Fruit fly (Drosophila melanogaster) whole organism, embryonic: ENCODE measurements around the gene Sytbeta.
A peak's percentile ranks its signal among the peaks of the same experiment; 100 is the strongest.

Experiments
- Awh ChIP-seq: fragments of 200-800 bp; sonication (Bioruptor generic); IDR thresholded peaks from 2 replicates; pipeline ENCODE4, ENCODE4 v1.3.6; 2022; ENCODE audit warnings: missing biosample characterization, missing genetic modification characterization
- CG10267 ChIP-seq: fragments of 200-800 bp; sonication (Bioruptor generic); optimal IDR thresholded peaks from 2 replicates; lab custom pipeline; 2018; ENCODE audit warnings: missing biosample characterization, mild to moderate bottlenecking, missing genetic modification characterization, moderate library complexity
- CG12104 ChIP-seq: fragments of 200-800 bp; sonication (Bioruptor generic); optimal IDR thresholded peaks from 3 replicates; lab custom pipeline; 2016; ENCODE audit warnings: missing biosample characterization, missing genetic modification characterization
- CG14667 ChIP-seq: fragments of 200-800 bp; sonication (Bioruptor generic); IDR thresholded peaks from 2 replicates; pipeline ENCODE4 v1.3.6; 2022; ENCODE audit warnings: missing biosample characterization, missing genetic modification characterization
- CG15269 ChIP-seq: fragments of 200-800 bp; sonication (Bioruptor generic); optimal IDR thresholded peaks from 2 replicates; lab custom pipeline; 2018; ENCODE audit warnings: missing biosample characterization, mild to moderate bottlenecking, missing genetic modification characterization, moderate library complexity
- CG1529 ChIP-seq: fragments of 200-800 bp; sonication (Bioruptor generic); optimal IDR thresholded peaks from 3 replicates; lab custom pipeline; 2018; ENCODE audit warnings: missing biosample characterization, missing genetic modification characterization
- CG15514 ChIP-seq: fragments of 200-800 bp; sonication (Bioruptor generic); optimal IDR thresholded peaks from 3 replicates; lab custom pipeline; 2017; ENCODE audit warnings: missing biosample characterization, missing genetic modification characterization, mild to moderate bottlenecking, moderate library complexity, missing genetic modification reagents
- CG1647 ChIP-seq: fragments of 200-800 bp; sonication (Bioruptor generic); optimal IDR thresholded peaks from 3 replicates; lab custom pipeline; 2016; ENCODE audit warnings: missing biosample characterization, missing genetic modification characterization
- CG18476 ChIP-seq: fragments of 200-800 bp; sonication (Bioruptor generic); optimal IDR thresholded peaks from 2 replicates; lab custom pipeline; 2016; ENCODE audit warnings: missing biosample characterization, mild to moderate bottlenecking, missing genetic modification characterization
- CG31224 ChIP-seq: fragments of 200-800 bp; sonication (Bioruptor generic); IDR thresholded peaks from 2 replicates; pipeline ENCODE4 v1.3.6; 2022; ENCODE audit warnings: missing biosample characterization, missing genetic modification characterization
- CG32532 ChIP-seq: fragments of 200-800 bp; sonication (Bioruptor generic); IDR thresholded peaks from 2 replicates; pipeline ENCODE4 v1.3.6; 2022; ENCODE audit warnings: missing biosample characterization, missing genetic modification characterization
- CG32767 ChIP-seq: fragments of 200-800 bp; sonication (Bioruptor generic); IDR thresholded peaks from 2 replicates; pipeline ENCODE4 v1.3.6; 2022; ENCODE audit warnings: missing biosample characterization, missing genetic modification characterization
- CG4282 ChIP-seq: fragments of 200-800 bp; sonication (Bioruptor generic); optimal IDR thresholded peaks from 2 replicates; lab custom pipeline; 2016; ENCODE audit warnings: missing biosample characterization, missing genetic modification characterization
- CG6272 ChIP-seq: fragments of 200-800 bp; sonication (Bioruptor generic); IDR thresholded peaks from 2 replicates; pipeline ENCODE4 v1.3.6; 2022; ENCODE audit warnings: missing biosample characterization, missing genetic modification characterization
- CG7839 ChIP-seq: fragments of 200-800 bp; sonication (Bioruptor generic); optimal IDR thresholded peaks from 3 replicates; lab custom pipeline; 2018; ENCODE audit warnings: missing biosample characterization, mild to moderate bottlenecking, missing genetic modification characterization, moderate library complexity
- CG9727 ChIP-seq: fragments of 200-800 bp; sonication (Bioruptor generic); optimal IDR thresholded peaks from 3 replicates; lab custom pipeline; 2017; ENCODE audit warnings: missing biosample characterization, mild to moderate bottlenecking, missing genetic modification characterization
- CG9932 ChIP-seq: fragments of 200-800 bp; sonication (Bioruptor generic); IDR thresholded peaks from 2 replicates; pipeline ENCODE4 v1.3.6; 2022; ENCODE audit warnings: missing biosample characterization, missing genetic modification characterization
- Chrac-16 ChIP-seq: fragments of 200-800 bp; sonication (Bioruptor generic); optimal IDR thresholded peaks from 3 replicates; lab custom pipeline; 2016; ENCODE audit warnings: missing biosample characterization, missing genetic modification characterization
- Dfd ChIP-seq, 2 experiments: fragments of >200 bp; optimal IDR thresholded peaks; 2 replicates each; lab custom pipeline; 2017; ENCODE audit warnings: missing biosample characterization in 2 of 2, missing genetic modification characterization in 2 of 2
- Doc3 ChIP-seq: fragments of 200-800 bp; sonication (Bioruptor generic); IDR thresholded peaks from 3 replicates; pipeline ENCODE4 v1.3.6; 2022; ENCODE audit warnings: missing biosample characterization, missing genetic modification characterization; ENCODE audit not compliant: partially characterized antibody
- Dref ChIP-seq: fragments of 200-800 bp; sonication (Bioruptor generic); IDR thresholded peaks from 2 replicates; pipeline ENCODE4 v1.3.6; 2022; ENCODE audit warnings: missing biosample characterization, missing genetic modification characterization
- E2f2 ChIP-seq: fragments of 200-800 bp; sonication (Bioruptor generic); IDR thresholded peaks from 2 replicates; pipeline ENCODE4 v1.3.6; 2022; ENCODE audit warnings: missing biosample characterization, missing genetic modification characterization
- Ets65A ChIP-seq: fragments of 200-800 bp; sonication (Bioruptor generic); peaks from one replicate; lab custom pipeline; 2016; ENCODE audit warnings: missing biosample characterization, missing genetic modification characterization
- Hr78 ChIP-seq, 2 experiments: fragments of 200-800 bp in 1 of 2; fragments of >200 bp in 1 of 2; sonication (Bioruptor generic) in 1 of 2; optimal IDR thresholded peaks; 2 replicates each; lab custom pipeline; 2017 to 2019; ENCODE audit warnings: missing biosample characterization in 2 of 2, missing genetic modification characterization in 2 of 2, mild to moderate bottlenecking in 1 of 2, moderate library complexity in 1 of 2
- NFAT ChIP-seq: fragments of 200-800 bp; sonication (Bioruptor generic); IDR thresholded peaks from 2 replicates; pipeline ENCODE4 v1.3.6; 2022; ENCODE audit warnings: missing biosample characterization, missing genetic modification characterization
- NK7.1 ChIP-seq: fragments of 200-800 bp; sonication (Bioruptor generic); optimal IDR thresholded peaks from 3 replicates; lab custom pipeline; 2016; ENCODE audit warnings: missing biosample characterization, missing genetic modification characterization
- Neu2 ChIP-seq: fragments of 200-800 bp; sonication (Bioruptor generic); optimal IDR thresholded peaks from 3 replicates; lab custom pipeline; 2016; ENCODE audit warnings: missing biosample characterization, missing genetic modification characterization, borderline replicate concordance
- PHDP ChIP-seq: fragments of 200-800 bp; sonication (Bioruptor generic); optimal IDR thresholded peaks from 3 replicates; lab custom pipeline; 2018; ENCODE audit warnings: missing biosample characterization, mild to moderate bottlenecking, missing genetic modification characterization, moderate library complexity
- Trl ChIP-seq, 3 experiments: fragments of >200 bp in 2 of 3; fragments of 200-800 bp in 1 of 3; sonication (Bioruptor generic) in 1 of 3; optimal IDR thresholded peaks; 2 replicates in 1 of 3; 3 replicates in 2 of 3; lab custom pipeline; 2016 to 2017; ENCODE audit warnings: missing biosample characterization in 1 of 3, missing genetic modification characterization in 1 of 3
- abd-A ChIP-seq: fragments of 200-800 bp; sonication (Bioruptor generic); optimal IDR thresholded peaks from 3 replicates; lab custom pipeline; 2019; ENCODE audit warnings: missing biosample characterization, mild to moderate bottlenecking, missing genetic modification characterization, moderate library complexity
- ara ChIP-seq: fragments of 200-800 bp; sonication (Bioruptor generic); IDR thresholded peaks from 2 replicates; pipeline ENCODE4 v1.3.6; 2022; ENCODE audit warnings: missing biosample characterization, missing genetic modification characterization
- bsh ChIP-seq, 2 experiments: fragments of 200-800 bp; sonication (Bioruptor generic); optimal IDR thresholded peaks; 2 replicates each; lab custom pipeline; 2017 to 2018; ENCODE audit warnings: mild to moderate bottlenecking in 2 of 2, missing biosample characterization in 2 of 2, missing genetic modification characterization in 2 of 2, moderate library complexity in 1 of 2
- crp ChIP-seq, 2 experiments: fragments of 200-800 bp; sonication (Bioruptor generic); optimal IDR thresholded peaks; 2 replicates in 1 of 2; 3 replicates in 1 of 2; lab custom pipeline; 2017; ENCODE audit warnings: missing biosample characterization in 2 of 2, missing genetic modification characterization in 2 of 2, mild to moderate bottlenecking in 1 of 2, moderate library complexity in 1 of 2
- dysf ChIP-seq: fragments of 200-800 bp; sonication (Bioruptor generic); IDR thresholded peaks from 3 replicates; pipeline ENCODE4 v1.3.6; 2022; ENCODE audit warnings: missing biosample characterization, missing genetic modification characterization
- emc ChIP-seq: fragments of 200-800 bp; sonication (Bioruptor generic); optimal IDR thresholded peaks from 2 replicates; lab custom pipeline; 2016; ENCODE audit warnings: missing biosample characterization, missing genetic modification characterization
- eve ChIP-seq, 2 experiments: fragments of >200 bp; optimal IDR thresholded peaks; 2 replicates each; lab custom pipeline; 2017; ENCODE audit warnings: missing biosample characterization in 2 of 2, missing genetic modification characterization in 2 of 2
- fu2 ChIP-seq: fragments of 200-800 bp; sonication (Bioruptor generic); optimal IDR thresholded peaks from 2 replicates; lab custom pipeline; 2016; ENCODE audit warnings: missing biosample characterization, missing genetic modification characterization
- gt ChIP-seq: fragments of 200-800 bp; sonication (Bioruptor generic); IDR thresholded peaks from 2 replicates; pipeline ENCODE4 v1.3.6; 2022; ENCODE audit warnings: missing biosample characterization, missing genetic modification characterization
- ham ChIP-seq: fragments of 200-800 bp; sonication (Bioruptor generic); IDR thresholded peaks from 2 replicates; pipeline ENCODE4 v1.3.6; 2022; ENCODE audit warnings: missing biosample characterization, missing genetic modification characterization
- maf-S ChIP-seq: fragments of 200-800 bp; sonication (Bioruptor generic); optimal IDR thresholded peaks from 2 replicates; lab custom pipeline; 2016; ENCODE audit warnings: missing biosample characterization, missing genetic modification characterization
- nau ChIP-seq: fragments of 200-800 bp; sonication (Bioruptor generic); optimal IDR thresholded peaks from 3 replicates; lab custom pipeline; 2017; ENCODE audit warnings: missing biosample characterization, mild to moderate bottlenecking, missing genetic modification characterization, missing genetic modification reagents
- oc ChIP-seq: fragments of 200-800 bp; sonication (Bioruptor generic); optimal IDR thresholded peaks from 2 replicates; lab custom pipeline; 2018; ENCODE audit warnings: missing biosample characterization, mild to moderate bottlenecking, missing genetic modification characterization, moderate library complexity
- org-1 ChIP-seq: fragments of 200-800 bp; sonication (Bioruptor generic); optimal IDR thresholded peaks from 2 replicates; lab custom pipeline; 2017; ENCODE audit warnings: missing biosample characterization, missing genetic modification characterization
- p53 ChIP-seq: fragments of 200-800 bp; sonication (Bioruptor generic); optimal IDR thresholded peaks from 2 replicates; lab custom pipeline; 2016; ENCODE audit warnings: missing biosample characterization, missing genetic modification characterization
- seq ChIP-seq: fragments of 200-800 bp; sonication (Bioruptor generic); IDR thresholded peaks from 2 replicates; pipeline ENCODE4 v1.3.6; 2022; ENCODE audit warnings: missing biosample characterization, missing genetic modification characterization
- so ChIP-seq: fragments of 200-800 bp; sonication (Bioruptor generic); IDR thresholded peaks from 3 replicates; pipeline ENCODE4 v1.3.6; 2022; ENCODE audit warnings: missing biosample characterization, missing genetic modification characterization
- sr ChIP-seq: fragments of 200-800 bp; sonication (Bioruptor generic); IDR thresholded peaks from 3 replicates; pipeline ENCODE4 v1.3.6; 2022; ENCODE audit warnings: missing biosample characterization, missing genetic modification characterization
- tap ChIP-seq: fragments of 200-800 bp; optimal IDR thresholded peaks from 3 replicates; lab custom pipeline; 2019; ENCODE audit warnings: missing biosample characterization, mild to moderate bottlenecking, missing genetic modification characterization, moderate library complexity

Gene Sytbeta

dm6 chr3L:15013957-15014692 lies 50.7 kb downstream of the Sytbeta start, which contains the start of gene Reck (continued):
- TF ChIP-seq PHDP (tag; lab: Kevin White, UChicago) (peak; percentile 89), Dfd (GFP tag; optimal IDR thresholded peaks at IDR 0.05; lab: Kevin White, UChicago) (no peak), E2f2 (GFP tag; lab: Robert Waterston, UW) (peak; percentile 75), emc (GFP tag; lab: Kevin White, UChicago) (peak; percentile 37), CG18476 (GFP tag; lab: Kevin White, UChicago) (peak; percentile 88), CG15514 (GFP tag; lab: Kevin White, UChicago) (peak; percentile 76), NK7.1 (peak; percentile 16), org-1 (peak; percentile 22), nau (GFP tag; lab: Kevin White, UChicago) (peak; percentile 73), Trl (optimal IDR thresholded peaks at IDR 0.05; lab: Kevin White, UChicago) (no peak), Trl (GFP tag; optimal IDR thresholded peaks at IDR 0.05; lab: Kevin White, UChicago) (peak; percentile 48), ham (GFP tag; lab: Robert Waterston, UW) (no peak), so (GFP tag; lab: Robert Waterston, UW) (no peak; the same call in none of the 3 replicates), oc (tag; lab: Kevin White, UChicago) (peak; percentile 80), CG14667 (GFP tag; lab: Robert Waterston, UW) (no peak; the same call in 1 of the 2 replicates), CG9932 (GFP tag; lab: Robert Waterston, UW) (peak; percentile 60), p53 (no peak), abd-A (tag; lab: Kevin White, UChicago) (no peak), Chrac-16 (GFP tag; lab: Kevin White, UChicago) (peak; percentile 72), CG32767 (GFP tag; lab: Robert Waterston, UW) (0 out of 2 replicates have a peak, but pooled peaks have one; percentile 19), CG15269 (tag; lab: Kevin White, UChicago) (peak; percentile 83), bsh (GFP tag; optimal IDR thresholded peaks at IDR 0.05; lab: Kevin White, UChicago) (peak; percentile 77 to 89), Hr78 (GFP tag; optimal IDR thresholded peaks at IDR 0.05; lab: Kevin White, UChicago) (peak in 1 of 2 experiments; percentile 54), CG10267 (peak; percentile 88), CG32532 (GFP tag; lab: Robert Waterston, UW) (peak; percentile 80; the same call in 1 of the 2 replicates), Awh (GFP tag; lab: Robert Waterston, UW) (peak; percentile 81), Doc3 (GFP tag; lab: Robert Waterston, UW) (no peak), CG7839 (tag; lab: Kevin White, UChicago) (peak; percentile 83), tap (tag; lab: Kevin White, UChicago) (peak; percentile 87), CG31224 (GFP tag; lab: Robert Waterston, UW) (peak; percentile 55), sr (GFP tag; lab: Robert Waterston, UW) (peak; percentile 41; the same call in 1 of the 3 replicates), CG9727 (peak; percentile 87), NFAT (GFP tag; lab: Robert Waterston, UW) (peak; percentile 63; the same call in 1 of the 2 replicates), gt (GFP tag; lab: Robert Waterston, UW) (peak; percentile 29; the same call in 1 of the 2 replicates), eve (GFP tag; optimal IDR thresholded peaks at IDR 0.05; lab: Kevin White, UChicago) (peak in 1 of 2 experiments; percentile 15), CG6272 (peak; percentile 32; the same call in 1 of the 2 replicates), CG4282 (GFP tag; lab: Kevin White, UChicago) (no peak), CG1529 (GFP tag; lab: Kevin White, UChicago) (peak; percentile 77), fu2 (GFP tag; lab: Kevin White, UChicago) (no peak), Ets65A (GFP tag; lab: Kevin White, UChicago) (peak; percentile 82), CG12104 (GFP tag; lab: Kevin White, UChicago) (peak; percentile 87), seq (GFP tag; lab: Robert Waterston, UW) (peak; percentile 70; the same call in 1 of the 2 replicates), dysf (peak; percentile 79), ara (GFP tag; lab: Robert Waterston, UW) (peak; percentile 73; the same call in 1 of the 2 replicates), crp (GFP tag; optimal IDR thresholded peaks at IDR 0.05; lab: Kevin White, UChicago) (peak in 1 of 2 experiments; percentile 13), Dref (GFP tag; lab: Robert Waterston, UW) (no peak), CG1647 (GFP tag; lab: Kevin White, UChicago) (peak; percentile 25), maf-S (GFP tag; lab: Kevin White, UChicago) (peak; percentile 15), Neu2 (GFP tag; lab: Kevin White, UChicago) (no peak)
